Worm (Caenorhabditis elegans) whole organism, late embryonic: ENCODE results near the gene M01F1.8.

Experiments
- C08G9.2 ChIP-seq: sonication (generic microtip); optimal IDR thresholded peaks from 2 replicates; lab custom pipeline; 2016; ENCODE audit warnings: mild to moderate bottlenecking, missing genetic modification characterization, moderate library complexity, missing compliant biosample characterization
- T23F11.4 ChIP-seq: fragments of 200-800 bp; sonication (Bioruptor generic); optimal IDR thresholded peaks from 2 replicates; lab custom pipeline; 2018; ENCODE audit warnings: mild to moderate bottlenecking, missing genetic modification characterization, missing compliant biosample characterization
- ama-1 ChIP-seq: fragments of 150-350 bp; optimal IDR thresholded peaks from 2 replicates; lab custom pipeline; 2014
- ceh-18 ChIP-seq: sonication (generic microtip); optimal IDR thresholded peaks from 2 replicates; lab custom pipeline; 2016; ENCODE audit warnings: missing genetic modification characterization, missing compliant biosample characterization
- ceh-19 ChIP-seq: fragments of 200-800 bp; sonication (Bioruptor generic); optimal IDR thresholded peaks from 2 replicates; lab custom pipeline; 2018; ENCODE audit warnings: mild to moderate bottlenecking, missing genetic modification characterization, missing compliant biosample characterization
- ceh-22 ChIP-seq: sonication (generic microtip); optimal IDR thresholded peaks from 2 replicates; lab custom pipeline; 2017; ENCODE audit warnings: missing biosample characterization, missing genetic modification characterization
- ceh-24 ChIP-seq: sonication (generic microtip); optimal IDR thresholded peaks from 2 replicates; lab custom pipeline; 2016; ENCODE audit warnings: mild to moderate bottlenecking, missing genetic modification characterization, missing compliant biosample characterization
- ceh-30 ChIP-seq: fragments of 150-350 bp; optimal IDR thresholded peaks from 2 replicates; lab custom pipeline; 2014; ENCODE audit warnings: missing biosample characterization, missing genetic modification characterization
- ceh-31 ChIP-seq: sonication (generic microtip); optimal IDR thresholded peaks from 2 replicates; lab custom pipeline; 2016; ENCODE audit warnings: missing genetic modification characterization, missing compliant biosample characterization
- ceh-34 ChIP-seq: sonication (generic microtip); optimal IDR thresholded peaks from 2 replicates; lab custom pipeline; 2016; ENCODE audit warnings: mild to moderate bottlenecking, missing genetic modification characterization, missing compliant biosample characterization
- ceh-45 ChIP-seq: fragments of 200-800 bp; sonication (Bioruptor generic); IDR thresholded peaks from 2 replicates; pipeline ENCODE4 v1.3.6; 2022; ENCODE audit warnings: missing genetic modification reagents, missing genetic modification characterization, missing compliant biosample characterization
- ceh-6 ChIP-seq: fragments of 200-800 bp; sonication (Bioruptor generic); optimal IDR thresholded peaks from 2 replicates; lab custom pipeline; 2018; ENCODE audit warnings: mild to moderate bottlenecking, missing genetic modification characterization, missing compliant biosample characterization
- ceh-9 ChIP-seq: sonication (generic microtip); optimal IDR thresholded peaks from 2 replicates; lab custom pipeline; 2016; ENCODE audit warnings: mild to moderate bottlenecking, missing genetic modification characterization, inconsistent platforms, missing compliant biosample characterization
- che-1 ChIP-seq: sonication (generic microtip); optimal IDR thresholded peaks from 2 replicates; lab custom pipeline; 2016; ENCODE audit warnings: mild to moderate bottlenecking, missing genetic modification characterization, missing compliant biosample characterization
- elt-4 ChIP-seq: sonication (generic microtip); optimal IDR thresholded peaks from 2 replicates; lab custom pipeline; 2016; ENCODE audit warnings: missing genetic modification characterization, missing compliant biosample characterization
- ets-4 ChIP-seq: sonication (generic microtip); optimal IDR thresholded peaks from 2 replicates; lab custom pipeline; 2016; ENCODE audit warnings: missing genetic modification characterization, missing compliant biosample characterization
- fkh-6 ChIP-seq: sonication (generic microtip); optimal IDR thresholded peaks from 2 replicates; lab custom pipeline; 2016; ENCODE audit warnings: missing genetic modification characterization, missing compliant biosample characterization
- hlh-15 ChIP-seq: sonication (generic microtip); optimal IDR thresholded peaks from 2 replicates; lab custom pipeline; 2016; ENCODE audit warnings: missing genetic modification characterization, missing compliant biosample characterization
- hlh-30 ChIP-seq: sonication (generic microtip); optimal IDR thresholded peaks from 2 replicates; lab custom pipeline; 2017; ENCODE audit warnings: antibody characterized with exemption, missing genetic modification characterization, missing compliant biosample characterization; ENCODE audit not compliant: insufficient read depth
- hlh-8 ChIP-seq: sonication (generic microtip); optimal IDR thresholded peaks from 2 replicates; lab custom pipeline; 2016; ENCODE audit warnings: missing genotype, missing genetic modification characterization, missing compliant biosample characterization
- lim-6 ChIP-seq: sonication (generic microtip); optimal IDR thresholded peaks from 2 replicates; lab custom pipeline; 2016; ENCODE audit warnings: missing genetic modification characterization, missing compliant biosample characterization
- madf-2 ChIP-seq: sonication (generic microtip); optimal IDR thresholded peaks from 2 replicates; lab custom pipeline; 2017; ENCODE audit warnings: missing genetic modification characterization, missing compliant biosample characterization
- nfya-1 ChIP-seq: sonication (generic microtip); optimal IDR thresholded peaks from 2 replicates; lab custom pipeline; 2017; ENCODE audit warnings: missing genetic modification characterization, mild to moderate bottlenecking, missing compliant biosample characterization, antibody characterized with exemption, moderate library complexity
- nhr-11 ChIP-seq: fragments of 150-350 bp; optimal IDR thresholded peaks from 2 replicates; lab custom pipeline; 2014; ENCODE audit warnings: missing biosample characterization, missing genetic modification characterization
- nhr-232 ChIP-seq: sonication (generic microtip); optimal IDR thresholded peaks from 2 replicates; lab custom pipeline; 2016; ENCODE audit warnings: missing genetic modification characterization, missing compliant biosample characterization
- odd-2 ChIP-seq: sonication (generic microtip); optimal IDR thresholded peaks from 2 replicates; lab custom pipeline; 2017; ENCODE audit warnings: antibody characterized with exemption, mild to moderate bottlenecking, missing genetic modification characterization, missing compliant biosample characterization
- pag-3 ChIP-seq: sonication (generic microtip); optimal IDR thresholded peaks from 2 replicates; lab custom pipeline; 2016; ENCODE audit warnings: missing compliant biosample characterization, missing genetic modification characterization, borderline replicate concordance
- pat-9 ChIP-seq: fragments of 200-800 bp; sonication (Bioruptor generic); optimal IDR thresholded peaks from 2 replicates; lab custom pipeline; 2018; ENCODE audit warnings: mild to moderate bottlenecking, missing genetic modification characterization, moderate library complexity, missing compliant biosample characterization
- pax-1 ChIP-seq: fragments of 150-350 bp; optimal IDR thresholded peaks from 2 replicates; lab custom pipeline; 2014; ENCODE audit warnings: missing biosample characterization, missing genetic modification characterization
- pha-2 ChIP-seq: sonication (generic microtip); optimal IDR thresholded peaks from 2 replicates; lab custom pipeline; 2017; ENCODE audit warnings: mild to moderate bottlenecking, missing genetic modification characterization, missing compliant biosample characterization
- pha-4 ChIP-seq: fragments of 150-350 bp; optimal IDR thresholded peaks from 2 replicates; lab custom pipeline; 2018; ENCODE audit warnings: missing biosample characterization, missing genetic modification reagents, missing genetic modification characterization
- ref-2 ChIP-seq: sonication (generic microtip); optimal IDR thresholded peaks from 2 replicates; lab custom pipeline; 2016; ENCODE audit warnings: missing genetic modification characterization, missing compliant biosample characterization
- rnt-1 ChIP-seq: sonication (generic microtip); optimal IDR thresholded peaks from 2 replicates; lab custom pipeline; 2016; ENCODE audit warnings: missing genetic modification characterization, missing compliant biosample characterization
- sdc-2 ChIP-seq: sonication (generic microtip); optimal IDR thresholded peaks from 2 replicates; lab custom pipeline; 2016; ENCODE audit warnings: missing genotype, missing genetic modification characterization, missing compliant biosample characterization
- sox-2 ChIP-seq: fragments of 200-800 bp; sonication (Bioruptor generic); IDR thresholded peaks from 2 replicates; pipeline ENCODE4 v1.3.6; 2022; ENCODE audit warnings: missing genetic modification reagents, missing genetic modification characterization, missing compliant biosample characterization
- syd-9 ChIP-seq: sonication (generic microtip); optimal IDR thresholded peaks from 2 replicates; lab custom pipeline; 2016; ENCODE audit warnings: mild to moderate bottlenecking, missing genetic modification characterization, moderate library complexity, missing compliant biosample characterization
- tbx-2 ChIP-seq: sonication (generic microtip); optimal IDR thresholded peaks from 2 replicates; lab custom pipeline; 2016; ENCODE audit warnings: missing genetic modification characterization, missing compliant biosample characterization
- ttx-3 ChIP-seq: sonication (generic microtip); optimal IDR thresholded peaks from 2 replicates; lab custom pipeline; 2016; ENCODE audit warnings: missing genetic modification reagents, missing genetic modification characterization, missing compliant biosample characterization
- unc-3 ChIP-seq, 2 experiments: fragments of 200-800 bp in 1 of 2; sonication (Bioruptor generic) in 1 of 2; sonication (generic microtip) in 1 of 2; conservative IDR thresholded peaks in 1 of 2; optimal IDR thresholded peaks in 1 of 2; 2 replicates each; pipeline versions ENCODE4 v1.3.6 to Lab custom; 2016 to 2022; ENCODE audit warnings: missing compliant biosample characterization in 2 of 2, missing genetic modification characterization in 2 of 2, missing genetic modification reagents in 1 of 2
- unc-42 ChIP-seq: sonication (generic microtip); optimal IDR thresholded peaks from 2 replicates; lab custom pipeline; 2016; ENCODE audit warnings: missing genotype, missing genetic modification characterization, missing compliant biosample characterization
- unc-55 ChIP-seq: sonication (generic microtip); optimal IDR thresholded peaks from 2 replicates; lab custom pipeline; 2017; ENCODE audit warnings: missing biosample characterization, missing genetic modification reagents, missing genetic modification characterization
- unc-86 ChIP-seq: sonication (generic microtip); optimal IDR thresholded peaks from 2 replicates; lab custom pipeline; 2016; ENCODE audit warnings: missing genetic modification characterization, missing compliant biosample characterization
- zip-5 ChIP-seq: sonication (generic microtip); optimal IDR thresholded peaks from 2 replicates; lab custom pipeline; 2016; ENCODE audit warnings: missing genetic modification characterization, missing compliant biosample characterization
- ztf-16 ChIP-seq: sonication (generic microtip); optimal IDR thresholded peaks from 2 replicates; lab custom pipeline; 2017; ENCODE audit warnings: missing genetic modification characterization, missing compliant biosample characterization

Gene M01F1.8

DNA sequence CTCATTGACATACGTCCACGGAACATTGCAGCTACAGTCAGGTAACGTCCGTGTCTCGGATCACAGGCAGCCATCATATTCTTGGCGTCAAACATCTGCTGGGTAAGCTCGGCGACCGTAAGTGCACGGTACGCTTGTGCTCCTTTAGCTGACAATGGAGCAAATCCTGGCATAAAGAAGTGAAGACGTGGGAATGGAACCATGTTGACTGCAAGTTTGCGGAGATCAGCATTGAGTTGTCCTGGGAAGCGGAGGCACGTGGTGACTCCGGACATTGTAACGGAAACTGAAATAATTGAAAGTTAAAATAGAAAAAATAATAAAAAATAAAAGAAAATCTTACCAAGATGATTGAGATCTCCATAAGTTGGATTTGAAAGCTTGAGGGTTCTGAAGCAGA lies 37.1 kb upstream of the M01F1.8 start:
- no peak for TF ChIP-seq unc-55
- TF ChIP-seq unc-3 (GFP tag; conservative IDR thresholded peaks at IDR 0.05; lab: Robert Waterston, UW) = no peak
- no peak for TF ChIP-seq unc-3 (tag; optimal IDR thresholded peaks at IDR 0.05; lab: Kevin White, UChicago)
- TF ChIP-seq che-1 (tag; lab: Kevin White, UChicago) = no peak
- no peak for TF ChIP-seq pat-9 (tag; lab: Kevin White, UChicago)
- no peak for TF ChIP-seq pha-4 (tag; lab: Kevin White, UChicago)
- TF ChIP-seq ztf-16 (tag; lab: Kevin White, UChicago) = no peak
- TF ChIP-seq rnt-1 = no peak
- no peak for TF ChIP-seq pax-1 (tag; lab: Kevin White, UChicago)
- TF ChIP-seq ceh-18 (tag; lab: Kevin White, UChicago) = no peak
- TF ChIP-seq unc-86 (tag; lab: Kevin White, UChicago) = no peak
- no peak for TF ChIP-seq ceh-24
- TF ChIP-seq nhr-11 (tag; lab: Kevin White, UChicago) = no peak

DNA sequence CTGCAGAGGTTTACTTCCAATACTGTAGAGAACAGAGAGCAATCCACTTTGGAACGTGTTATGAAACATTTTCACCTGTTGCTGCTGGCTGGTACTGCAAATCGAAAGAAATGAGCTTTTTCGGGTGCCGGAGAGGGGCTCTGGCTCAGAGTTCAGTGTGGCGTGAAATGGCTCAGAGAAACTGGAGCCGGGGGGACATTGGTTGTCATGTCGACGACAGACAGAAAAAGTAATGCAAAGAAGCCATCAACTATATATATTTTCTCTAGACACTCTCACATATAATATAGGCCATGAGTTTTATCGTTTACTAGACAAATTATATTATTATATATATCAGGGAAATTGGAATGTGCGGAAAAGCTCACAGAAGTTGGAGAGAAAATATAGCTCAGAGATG lies 35.1 kb upstream of the M01F1.8 start, which contains the start of gene cfap-20:
Gene cfap-20, minus strand, starts transcription at position 101 of the 400 bp plus-strand sequence.
- TF ChIP-seq fkh-6 (tag; lab: Kevin White, UChicago) (no peak), sdc-2 (tag; lab: Kevin White, UChicago) (no peak), pha-2 (tag; lab: Kevin White, UChicago) (no peak), nhr-232 (tag; lab: Kevin White, UChicago) (no peak), hlh-15 (no peak), ceh-45 (GFP tag; lab: Robert Waterston, UW) (no peak), zip-5 (tag; lab: Kevin White, UChicago) (no peak), lim-6 (no peak), sox-2 (GFP tag; lab: Robert Waterston, UW) (no peak), pag-3 (tag; lab: Kevin White, UChicago) (no peak), T23F11.4 (no peak), hlh-8 (tag; lab: Kevin White, UChicago) (no peak), syd-9 (no peak), ceh-24 (no peak), ceh-9 (tag; lab: Kevin White, UChicago) (no peak)

DNA sequence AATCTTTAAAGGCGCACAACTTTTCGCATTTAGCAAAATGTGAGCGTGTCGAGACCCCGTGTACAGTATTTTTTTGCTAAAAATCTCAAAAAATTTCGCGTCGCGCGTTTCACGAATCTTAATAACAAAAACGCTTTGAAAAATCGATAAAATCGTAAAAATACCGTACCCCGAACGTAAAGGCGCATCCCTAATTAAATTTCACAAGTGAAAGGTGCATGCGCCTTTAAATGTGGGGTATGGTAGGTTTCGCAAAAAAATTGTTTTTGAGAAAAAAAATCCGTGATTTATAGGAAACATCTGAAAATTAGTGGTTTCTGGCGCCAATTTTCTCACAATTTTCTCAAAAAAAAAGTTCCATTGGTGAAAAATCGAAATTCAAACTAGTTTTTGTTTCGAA lies 31.8 kb upstream of the M01F1.8 start:
- TF ChIP-seq odd-2 (tag; lab: Kevin White, UChicago) (no peak), pat-9 (tag; lab: Kevin White, UChicago) (no peak), pag-3 (tag; lab: Kevin White, UChicago) (no peak), rnt-1 (no peak), zip-5 (tag; lab: Kevin White, UChicago) (no peak), ttx-3 (tag; lab: Kevin White, UChicago) (no peak), C08G9.2 (tag; lab: Kevin White, UChicago) (no peak), pax-1 (tag; lab: Kevin White, UChicago) (no peak)

DNA sequence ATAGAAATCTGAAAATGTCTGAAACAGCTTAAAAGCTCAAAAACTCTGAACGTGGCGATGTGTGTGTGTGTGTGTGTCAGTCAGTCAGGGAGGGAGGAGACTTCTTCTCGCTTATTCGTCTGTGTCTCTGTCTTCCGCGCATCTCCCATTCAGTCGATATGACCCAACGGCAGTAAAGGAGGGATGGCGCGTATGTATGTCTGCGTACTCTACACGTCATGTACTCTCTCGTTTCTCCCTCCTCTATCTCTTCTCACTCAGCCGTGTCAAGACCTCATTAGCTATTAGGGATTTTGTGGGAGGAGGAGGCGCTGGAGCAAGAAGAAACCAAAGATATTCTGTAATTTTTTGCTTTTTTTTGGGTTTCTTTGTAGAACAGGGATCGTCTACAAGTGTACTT lies 29.7 kb upstream of the M01F1.8 start:
- peak; percentile 87 for TF ChIP-seq ceh-31 (tag; lab: Kevin White, UChicago)
- TF ChIP-seq ceh-34 = peak; percentile 21
- no peak for TF ChIP-seq ceh-22 (tag; lab: Kevin White, UChicago)
- TF ChIP-seq ztf-16 (tag; lab: Kevin White, UChicago) = no peak
- peak; percentile 87 for TF ChIP-seq unc-55
- TF ChIP-seq ceh-18 (tag; lab: Kevin White, UChicago) = peak; percentile 20
- TF ChIP-seq ref-2 (tag; lab: Kevin White, UChicago) = peak; percentile 68
- no peak for TF ChIP-seq che-1 (tag; lab: Kevin White, UChicago)
- TF ChIP-seq pag-3 (tag; lab: Kevin White, UChicago) = no peak
- no peak for TF ChIP-seq sox-2 (GFP tag; lab: Robert Waterston, UW)
- peak; percentile 68 for TF ChIP-seq unc-42 (tag; lab: Kevin White, UChicago)
- peak; percentile 69 for TF ChIP-seq tbx-2 (tag; lab: Kevin White, UChicago)
- no peak for TF ChIP-seq ceh-19 (GFP tag; lab: Kevin White, UChicago)
- no peak for TF ChIP-seq hlh-15
- TF ChIP-seq ets-4 = no peak
- TF ChIP-seq pha-4 (tag; lab: Kevin White, UChicago) = no peak
- TF ChIP-seq C08G9.2 (tag; lab: Kevin White, UChicago) = no peak
- TF ChIP-seq madf-2 (tag; lab: Kevin White, UChicago) = no peak
- no peak for TF ChIP-seq ceh-6 (GFP tag; lab: Kevin White, UChicago)
- peak; percentile 82 for TF ChIP-seq nfya-1 (tag; lab: Kevin White, UChicago)
- TF ChIP-seq ceh-45 (GFP tag; lab: Robert Waterston, UW) = no peak
- no peak for TF ChIP-seq syd-9
- TF ChIP-seq hlh-30 (tag; lab: Kevin White, UChicago) = peak; percentile 63
- no peak for TF ChIP-seq ceh-9 (tag; lab: Kevin White, UChicago)
- no peak for TF ChIP-seq sdc-2 (tag; lab: Kevin White, UChicago)
- TF ChIP-seq pat-9 (tag; lab: Kevin White, UChicago) = no peak
- TF ChIP-seq unc-3 (GFP tag; conservative IDR thresholded peaks at IDR 0.05; lab: Robert Waterston, UW) = no peak
- TF ChIP-seq unc-3 (tag; optimal IDR thresholded peaks at IDR 0.05; lab: Kevin White, UChicago) = no peak
- no peak for TF ChIP-seq elt-4 (tag; lab: Kevin White, UChicago)
- no peak for TF ChIP-seq ceh-30
- no peak for TF ChIP-seq ama-1
